Worm (Caenorhabditis elegans): ENCODE results near the gene gcy-14.
A peak's percentile ranks its signal among the peaks of the same experiment; 100 is the strongest.
"Not testable (repeated sequence)": the region's sequence is repeated elsewhere in the genome, so short reads cannot be mapped to it uniquely, and the experiment has no call there.

The gcy-14 gene

DNA sequence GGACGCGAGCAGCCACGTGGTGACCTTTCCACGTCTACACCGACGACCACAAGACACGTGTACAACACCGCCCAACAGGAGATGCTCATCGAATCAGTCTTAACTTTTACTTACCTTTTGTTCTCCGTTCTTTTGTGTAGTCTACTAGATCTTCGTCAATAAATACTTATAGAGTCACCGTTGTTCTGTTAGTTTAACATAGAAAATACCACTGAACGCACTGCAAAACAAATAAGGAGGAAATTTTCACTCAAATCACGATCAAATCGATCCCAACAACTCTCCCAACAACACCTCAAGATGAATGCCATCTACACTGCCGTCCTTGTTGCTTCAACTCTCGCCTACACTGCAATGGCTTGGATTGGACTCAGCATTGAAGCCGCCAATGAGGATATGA, 22.7 kb upstream of the gcy-14 start, which contains the start of gene nspa-2:
Gene nspa-2, plus strand, starts transcription at position 301 of the 400 bp plus-strand sequence.
- TF ChIP-seq mls-2, mep-1, M03D4.4 (tag; optimal IDR thresholded peaks at IDR 0.05): not testable (repeated sequence)

DNA sequence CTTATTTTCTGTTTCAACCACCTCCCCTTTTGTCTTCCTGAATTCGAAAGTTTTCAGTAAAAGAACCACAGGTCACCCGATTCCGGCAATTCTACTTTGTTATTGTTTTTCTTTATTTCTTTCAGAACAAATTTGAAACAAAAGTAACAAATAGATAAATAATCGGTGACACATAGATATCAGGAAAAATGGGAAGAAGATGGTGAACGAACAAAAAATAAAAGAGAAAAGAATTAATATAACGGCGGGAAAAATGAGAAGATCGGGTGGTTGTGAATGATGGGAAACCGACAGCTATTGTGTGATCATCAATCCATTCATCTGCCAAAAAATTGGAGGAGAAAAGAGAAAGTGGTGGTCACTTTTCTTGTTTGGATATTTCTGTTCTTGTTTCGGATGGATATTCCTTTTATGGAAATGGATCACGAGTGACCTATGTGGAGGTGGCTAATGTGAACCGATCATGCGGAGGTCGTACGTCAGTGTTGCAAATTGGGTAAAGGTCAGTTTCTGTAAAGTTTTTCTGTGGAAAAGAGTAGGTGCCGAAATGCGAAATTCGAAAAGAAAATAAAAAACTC, 9.2 kb upstream of the gcy-14 start:
- no peak for TF ChIP-seq ceh-83 (GFP tag; optimal IDR thresholded peaks at IDR 0.05)

DNA sequence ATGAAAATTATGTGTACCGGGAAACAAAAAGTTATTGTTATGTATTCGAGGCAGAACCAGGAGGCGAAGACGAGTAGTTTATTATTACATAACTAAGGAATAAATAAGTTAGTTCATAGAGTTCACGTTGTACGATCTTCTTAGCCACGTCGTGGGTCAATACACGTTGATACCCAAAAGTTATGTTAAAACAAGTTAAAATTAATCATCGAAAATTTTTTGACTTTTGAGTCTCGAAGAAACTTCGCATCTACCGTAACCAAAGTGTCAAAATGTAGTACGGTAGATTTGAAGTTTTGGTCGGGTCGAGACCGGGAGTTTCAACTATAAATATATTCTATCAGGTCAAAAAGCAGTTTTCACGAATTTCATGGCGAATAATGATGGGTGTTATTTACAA, 8.6 kb upstream of the gcy-14 start, which contains the start of gene ZC412.10:
Gene ZC412.10, minus strand, starts transcription at position 101 of the 400 bp plus-strand sequence.
- TF ChIP-seq zip-8 (tag; optimal IDR thresholded peaks at IDR 0.05); nhr-76 (tag; optimal IDR thresholded peaks at IDR 0.05); ceh-83 (GFP tag; optimal IDR thresholded peaks at IDR 0.05): not testable (repeated sequence)

DNA sequence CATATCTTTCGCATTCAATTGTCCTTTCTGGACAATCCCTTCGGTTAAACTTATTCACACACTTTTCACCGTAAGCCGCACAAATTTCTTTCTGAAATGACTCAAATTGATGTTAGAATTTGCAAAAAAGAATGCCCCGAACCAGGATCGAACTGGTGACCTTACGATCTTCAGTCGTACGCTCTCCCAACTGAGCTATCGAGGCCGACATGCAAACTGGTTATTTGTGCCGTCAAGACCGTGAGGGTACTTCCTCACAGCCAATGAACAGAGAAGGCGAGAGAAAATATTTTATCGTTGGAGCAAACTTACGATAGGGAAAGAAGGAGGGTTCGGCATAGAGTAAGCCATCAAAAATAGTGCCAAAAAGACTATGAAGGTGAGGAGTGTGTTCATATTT, 8.2 kb upstream of the gcy-14 start:
- TF ChIP-seq blmp-1 (tag; optimal IDR thresholded peaks at IDR 0.05) (no peak), hlh-1 (tag; optimal IDR thresholded peaks at IDR 0.05) (no peak), ham-2 (GFP tag; optimal IDR thresholded peaks at IDR 0.05) (no peak), drap-1 (GFP tag; optimal IDR thresholded peaks at IDR 0.05) (peak; percentile 85), mep-1 (tag; optimal IDR thresholded peaks at IDR 0.05) (no peak), lin-32 (GFP tag; optimal IDR thresholded peaks at IDR 0.05) (peak; percentile 42), ceh-83 (GFP tag; optimal IDR thresholded peaks at IDR 0.05) (peak; percentile 38), nhr-12 (tag; optimal IDR thresholded peaks at IDR 0.05) (no peak), sptf-1 (tag; optimal IDR thresholded peaks at IDR 0.05) (peak; percentile 52), lsy-2 (tag; optimal IDR thresholded peaks at IDR 0.05) (no peak), elt-1 (tag; optimal IDR thresholded peaks at IDR 0.05; ENCODE audit: borderline replicate concordance, insufficient read depth) (no peak), unc-120 (tag; optimal IDR thresholded peaks at IDR 0.05; ENCODE audit: poor library complexity, severe bottlenecking) (peak; percentile 32), M03D4.4 (tag; optimal IDR thresholded peaks at IDR 0.05) (peak; percentile 60), cnd-1 (tag; optimal IDR thresholded peaks at IDR 0.05) (peak; percentile 19), mls-2 (tag; optimal IDR thresholded peaks at IDR 0.05) (no peak), sem-2 (GFP tag; optimal IDR thresholded peaks at IDR 0.05) (peak; percentile 62), pha-4 (tag; optimal IDR thresholded peaks at IDR 0.05) (no peak), mab-5 (tag; optimal IDR thresholded peaks at IDR 0.05) (no peak), unc-39 (tag; optimal IDR thresholded peaks at IDR 0.05) (no peak), unc-62 (GFP tag; optimal IDR thresholded peaks at IDR 0.05) (no peak), nhr-237 (tag; optimal IDR thresholded peaks at IDR 0.05) (no peak), ztf-11 (tag; optimal IDR thresholded peaks at IDR 0.05) (no peak), ces-1 (GFP tag; optimal IDR thresholded peaks at IDR 0.05) (no peak), bed-3 (GFP tag; optimal IDR thresholded peaks at IDR 0.05) (peak; percentile 20)

- no peak for TF ChIP-seq ces-1 (GFP tag; optimal IDR thresholded peaks at IDR 0.05)
These were observed 7.3 kb upstream of the gcy-14 start, which contains the start of gene ZC412.5 for ce11 chrV:14875371-14875770. Gene ZC412.5 (minus strand): TSS chrV:14875471.

DNA sequence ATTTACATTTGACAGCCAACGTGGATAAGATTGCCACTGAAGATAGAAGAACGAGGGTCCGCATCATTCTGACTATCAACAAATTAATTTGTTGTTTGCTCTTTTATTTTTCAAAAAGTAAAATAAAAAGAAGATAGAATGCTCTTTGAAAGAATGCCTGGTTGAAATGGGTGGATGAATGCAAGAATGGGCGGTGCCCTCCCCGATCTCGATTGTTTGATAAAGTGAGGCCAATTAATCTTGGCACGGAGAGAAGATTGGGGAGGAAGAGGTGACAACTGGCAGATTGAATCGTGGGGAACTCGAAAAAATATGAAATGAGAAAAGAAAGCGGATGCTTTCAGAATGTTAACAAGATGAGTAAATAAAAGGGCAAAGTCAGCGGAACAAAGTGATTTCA, 3.3 kb upstream of the gcy-14 start, which contains the start of gene ZC412.3:
Gene ZC412.3, minus strand, starts transcription at position 183 of the 400 bp plus-strand sequence.
- TF ChIP-seq unc-120 (tag; optimal IDR thresholded peaks at IDR 0.05; ENCODE audit: poor library complexity, severe bottlenecking) = peak; percentile 63
- TF ChIP-seq hlh-1 (tag; optimal IDR thresholded peaks at IDR 0.05) = peak; percentile 19
- TF ChIP-seq ham-2 (GFP tag; optimal IDR thresholded peaks at IDR 0.05) = no peak

DNA sequence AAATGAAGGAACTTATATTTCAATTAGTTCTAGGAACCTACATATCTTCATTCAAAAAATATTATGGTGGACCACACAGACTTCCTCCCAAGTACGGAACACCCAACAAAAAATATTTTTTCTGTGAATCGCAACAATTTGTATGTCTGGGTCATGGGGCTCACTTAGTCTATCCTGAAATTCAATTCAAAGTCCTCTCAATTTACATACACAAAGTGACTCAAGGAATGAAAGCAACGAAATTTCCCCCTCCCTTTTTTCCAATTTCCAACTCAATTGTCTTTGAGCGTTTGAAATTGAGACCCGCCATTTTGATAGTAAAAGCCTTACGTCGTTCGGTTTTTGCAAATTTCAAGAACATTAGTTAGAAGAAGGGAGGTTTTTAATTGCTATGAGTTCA, 8.7 kb downstream of the gcy-14 start:
- TF ChIP-seq ces-1 (GFP tag; optimal IDR thresholded peaks at IDR 0.05) = peak; percentile 70
- no peak for TF ChIP-seq lin-13 (tag; optimal IDR thresholded peaks at IDR 0.05)
- TF ChIP-seq elt-1 (tag; optimal IDR thresholded peaks at IDR 0.05; ENCODE audit: borderline replicate concordance, insufficient read depth) = no peak
